Worm (Caenorhabditis elegans) whole organism, L4/young adult: ENCODE data around the gene srg-2.

Experiments
- W03F9.2 ChIP-seq: fragments of 150-350 bp; optimal IDR thresholded peaks from 2 replicates; lab custom pipeline; 2014; ENCODE audit warnings: missing biosample characterization, missing genetic modification characterization
- dao-5 ChIP-seq: sonication (generic microtip); optimal IDR thresholded peaks from 2 replicates; lab custom pipeline; 2016; ENCODE audit warnings: missing genotype, missing genetic modification characterization, moderate library complexity, missing compliant biosample characterization
- him-1 ChIP-seq: sonication (generic microtip); optimal IDR thresholded peaks from 2 replicates; lab custom pipeline; 2016; ENCODE audit warnings: missing genotype, missing genetic modification reagents, missing genetic modification characterization, missing compliant biosample characterization

ce11 chrIII:6208984-6209383 lies 51.0 kb downstream of the srg-2 start, which contains the start of gene C23G10.1:
- TF ChIP-seq W03F9.2 (tag; lab: Kevin White, UChicago) (no peak), him-1 (no peak), dao-5 (tag; lab: Kevin White, UChicago) (no peak)
